Worm (Caenorhabditis elegans) whole organism, L1 larva: ENCODE data around the gene C15C8.6.
A peak's percentile ranks its signal among the peaks of the same experiment; 100 is the strongest.

Experiments
- C04F5.9 ChIP-seq: sonication (generic microtip); optimal IDR thresholded peaks from 2 replicates; lab custom pipeline; 2016; ENCODE audit warnings: missing genetic modification characterization, missing compliant biosample characterization
- F16B12.6 ChIP-seq: fragments of 150-350 bp; optimal IDR thresholded peaks from 2 replicates; lab custom pipeline; 2014; ENCODE audit warnings: missing biosample characterization, missing genetic modification characterization
- Y116A8C.19 ChIP-seq: sonication (generic microtip); optimal IDR thresholded peaks from 2 replicates; lab custom pipeline; 2016; ENCODE audit warnings: missing compliant biosample characterization, missing genetic modification characterization, borderline replicate concordance
- alr-1 ChIP-seq: fragments of 200-800 bp; sonication (Bioruptor generic); optimal IDR thresholded peaks from 2 replicates; lab custom pipeline; 2018; ENCODE audit warnings: borderline replicate concordance, mild to moderate bottlenecking, missing genetic modification characterization, missing compliant biosample characterization
- aly-2 ChIP-seq: fragments of 150-350 bp; optimal IDR thresholded peaks from 2 replicates; lab custom pipeline; 2014; ENCODE audit warnings: missing biosample characterization, missing genetic modification characterization
- ama-1 ChIP-seq: fragments of 150-350 bp; optimal IDR thresholded peaks from 2 replicates; lab custom pipeline; 2014
- blmp-1 ChIP-seq: fragments of 150-350 bp; optimal IDR thresholded peaks from 2 replicates; lab custom pipeline; 2014; ENCODE audit warnings: missing biosample characterization, missing genetic modification characterization
- ceh-63 ChIP-seq: fragments of 200-800 bp; sonication (Bioruptor generic); optimal IDR thresholded peaks from 2 replicates; lab custom pipeline; 2018; ENCODE audit warnings: mild to moderate bottlenecking, missing genetic modification characterization, missing compliant biosample characterization
- ceh-82 ChIP-seq, 3 experiments: fragments of 150-350 bp in 1 of 3; sonication (generic microtip) in 2 of 3; optimal IDR thresholded peaks; 2 replicates each; lab custom pipeline; 2014 to 2017; ENCODE audit warnings: missing biosample characterization in 3 of 3, missing genetic modification characterization in 3 of 3
- ceh-88 ChIP-seq: fragments of 200-800 bp; sonication (Bioruptor generic); IDR thresholded peaks from 2 replicates; pipeline ENCODE4 v1.3.6; 2022; ENCODE audit warnings: missing genetic modification characterization, missing compliant biosample characterization
- dpl-1 ChIP-seq, 3 experiments: fragments of 150-350 bp in 2 of 3; sonication (generic microtip) in 1 of 3; optimal IDR thresholded peaks; 2 replicates each; lab custom pipeline; 2014 to 2017; ENCODE audit warnings: missing biosample characterization in 3 of 3, missing genetic modification characterization in 3 of 3, missing genetic modification reagents in 3 of 3
- efl-1 ChIP-seq, 4 experiments: fragments of 150-350 bp; optimal IDR thresholded peaks in 3 of 4; peaks in 1 of 4; 1 replicate in 1 of 4; 2 replicates in 3 of 4; lab custom pipeline; 2014; ENCODE audit warnings: missing biosample characterization in 2 of 4, missing genetic modification characterization in 2 of 4, missing genetic modification reagents in 2 of 4
- elt-2 ChIP-seq: sonication (generic microtip); optimal IDR thresholded peaks from 2 replicates; lab custom pipeline; 2016; ENCODE audit warnings: missing genetic modification characterization, mild to moderate bottlenecking, inconsistent platforms, missing compliant biosample characterization, missing genetic modification reagents
- fkh-8 ChIP-seq: sonication (generic microtip); optimal IDR thresholded peaks from 2 replicates; lab custom pipeline; 2016; ENCODE audit warnings: mild to moderate bottlenecking, missing genetic modification characterization, missing compliant biosample characterization
- fos-1 ChIP-seq: fragments of 150-350 bp; optimal IDR thresholded peaks from 2 replicates; lab custom pipeline; 2014; ENCODE audit warnings: missing biosample characterization, missing genetic modification characterization
- grh-1 ChIP-seq: fragments of 200-800 bp; sonication (Bioruptor generic); IDR thresholded peaks from 2 replicates; pipeline ENCODE4 v1.3.6; 2022; ENCODE audit warnings: missing genetic modification reagents, missing genetic modification characterization, missing compliant biosample characterization
- hpl-2 ChIP-seq: fragments of 150-350 bp; optimal IDR thresholded peaks from 2 replicates; lab custom pipeline; 2014; ENCODE audit warnings: missing biosample characterization, missing genetic modification reagents, missing genetic modification characterization
- lin-13 ChIP-seq: fragments of 150-350 bp; optimal IDR thresholded peaks from 2 replicates; lab custom pipeline; 2014; ENCODE audit warnings: missing biosample characterization, missing genetic modification reagents, missing genetic modification characterization
- lin-15B ChIP-seq: fragments of 150-350 bp; sonication (generic microtip); optimal IDR thresholded peaks from 3 replicates; lab custom pipeline; 2014; ENCODE audit warnings: missing biosample characterization, missing genetic modification characterization
- lin-39 ChIP-seq: fragments of 150-350 bp; optimal IDR thresholded peaks from 2 replicates; lab custom pipeline; 2014; ENCODE audit warnings: missing biosample characterization, missing genetic modification reagents, missing genetic modification characterization
- lir-3 ChIP-seq: sonication (generic microtip); optimal IDR thresholded peaks from 2 replicates; lab custom pipeline; 2016; ENCODE audit warnings: mild to moderate bottlenecking, missing genetic modification characterization, moderate library complexity, missing compliant biosample characterization; ENCODE audit not compliant: poor library complexity
- mdl-1 ChIP-seq, 2 experiments: fragments of 150-350 bp; optimal IDR thresholded peaks; 2 replicates each; lab custom pipeline; 2014 to 2017; ENCODE audit warnings: missing biosample characterization in 2 of 2, missing genetic modification characterization in 2 of 2, inconsistent platforms in 1 of 2
- mef-2 ChIP-seq: fragments of 150-350 bp; optimal IDR thresholded peaks from 2 replicates; lab custom pipeline; 2014; ENCODE audit warnings: missing biosample characterization, missing genetic modification characterization
- nhr-11 ChIP-seq: fragments of 150-350 bp; optimal IDR thresholded peaks from 2 replicates; lab custom pipeline; 2014; ENCODE audit warnings: missing biosample characterization, missing genetic modification characterization
- nhr-12 ChIP-seq: sonication (generic microtip); optimal IDR thresholded peaks from 2 replicates; lab custom pipeline; 2017; ENCODE audit warnings: missing biosample characterization, missing genetic modification characterization
- nhr-237 ChIP-seq: fragments of 150-350 bp; optimal IDR thresholded peaks from 2 replicates; lab custom pipeline; 2014; ENCODE audit warnings: missing biosample characterization, missing genetic modification characterization
- nhr-28 ChIP-seq: fragments of 150-350 bp; optimal IDR thresholded peaks from 2 replicates; lab custom pipeline; 2014; ENCODE audit warnings: missing biosample characterization, missing genetic modification characterization
- nhr-71 ChIP-seq: sonication (generic microtip); optimal IDR thresholded peaks from 2 replicates; lab custom pipeline; 2016; ENCODE audit warnings: mild to moderate bottlenecking, missing genetic modification characterization, moderate library complexity, missing compliant biosample characterization
- nhr-76 ChIP-seq: sonication (generic microtip); optimal IDR thresholded peaks from 2 replicates; lab custom pipeline; 2017; ENCODE audit warnings: missing biosample characterization, missing genetic modification characterization
- nhr-77 ChIP-seq: fragments of 150-350 bp; optimal IDR thresholded peaks from 2 replicates; lab custom pipeline; 2014; ENCODE audit warnings: missing biosample characterization, missing genetic modification characterization
- nhr-84 ChIP-seq: sonication (generic microtip); optimal IDR thresholded peaks from 2 replicates; lab custom pipeline; 2017; ENCODE audit warnings: missing biosample characterization, missing genetic modification characterization
- nhr-90 ChIP-seq: sonication (generic microtip); optimal IDR thresholded peaks from 2 replicates; lab custom pipeline; 2016; ENCODE audit warnings: mild to moderate bottlenecking, missing genetic modification characterization, missing compliant biosample characterization; ENCODE audit not compliant: poor library complexity
- pax-3 ChIP-seq: fragments of 200-800 bp; sonication (Bioruptor generic); optimal IDR thresholded peaks from 2 replicates; lab custom pipeline; 2018; ENCODE audit warnings: mild to moderate bottlenecking, missing genetic modification characterization, moderate library complexity, missing compliant biosample characterization
- pqm-1 ChIP-seq: sonication (generic microtip); optimal IDR thresholded peaks from 3 replicates; lab custom pipeline; 2017; ENCODE audit warnings: missing biosample characterization, missing genetic modification characterization
- rnt-1 ChIP-seq: sonication (generic microtip); optimal IDR thresholded peaks from 2 replicates; lab custom pipeline; 2016; ENCODE audit warnings: mild to moderate bottlenecking, missing genetic modification characterization, moderate library complexity, missing compliant biosample characterization
- skn-1 ChIP-seq: fragments of 150-350 bp; optimal IDR thresholded peaks from 2 replicates; lab custom pipeline; 2014; ENCODE audit warnings: missing biosample characterization, missing genetic modification characterization
- tbx-2 ChIP-seq: sonication (generic microtip); optimal IDR thresholded peaks from 2 replicates; lab custom pipeline; 2016; ENCODE audit warnings: missing genetic modification characterization, missing compliant biosample characterization
- tlp-1 ChIP-seq: fragments of 150-350 bp; optimal IDR thresholded peaks from 2 replicates; lab custom pipeline; 2014; ENCODE audit warnings: missing biosample characterization, missing genetic modification characterization
- unc-130 ChIP-seq: fragments of 150-350 bp; optimal IDR thresholded peaks from 2 replicates; lab custom pipeline; 2017; ENCODE audit warnings: missing biosample characterization, missing genetic modification characterization, inconsistent platforms
- unc-30 ChIP-seq: sonication (generic microtip); optimal IDR thresholded peaks from 2 replicates; lab custom pipeline; 2017; ENCODE audit warnings: missing biosample characterization, missing genetic modification characterization
- unc-98 ChIP-seq: fragments of 200-800 bp; sonication (Bioruptor generic); IDR thresholded peaks from 2 replicates; pipeline ENCODE4 v1.3.6; 2022; ENCODE audit warnings: missing genetic modification characterization, missing compliant biosample characterization
- vab-15 ChIP-seq: sonication (generic microtip); optimal IDR thresholded peaks from 2 replicates; lab custom pipeline; 2017; ENCODE audit warnings: missing genotype, mild to moderate bottlenecking, missing genetic modification characterization, missing compliant biosample characterization
- zag-1 ChIP-seq: fragments of 150-350 bp; optimal IDR thresholded peaks from 2 replicates; lab custom pipeline; 2014; ENCODE audit warnings: missing biosample characterization, missing genetic modification characterization
- ztf-11 ChIP-seq, 2 experiments: sonication (generic microtip); optimal IDR thresholded peaks; 2 replicates each; lab custom pipeline; 2016 to 2017; ENCODE audit warnings: missing genetic modification characterization in 2 of 2, missing biosample characterization in 1 of 2, missing compliant biosample characterization in 1 of 2

Gene C15C8.6

ce11 chrV:12728062-12728665, 23.2 kb downstream of the C15C8.6 start, which contains the start of the genes rpl-28 and mrpl-49 (continued):
- TF ChIP-seq nhr-11 (no peak), pqm-1 (tag; lab: Kevin White, UChicago) (no peak), nhr-90 (peak; percentile 82), ztf-11 (tag; optimal IDR thresholded peaks at IDR 0.05; lab: Kevin White, UChicago) (peak in 1 of 2 experiments; percentile 41), dpl-1 (GFP tag; optimal IDR thresholded peaks at IDR 0.05; lab: Kevin White, UChicago) (peak; percentile 80 to 87 (median 83)), lin-13 (GFP tag; lab: Kevin White, UChicago) (peak; percentile 81), ceh-82 (tag; optimal IDR thresholded peaks at IDR 0.05; lab: Kevin White, UChicago) (peak; percentile 92 to 93 (median 93)), skn-1 (tag; lab: Kevin White, UChicago) (peak; percentile 93), lin-39 (peak; percentile 78), nhr-237 (tag; lab: Kevin White, UChicago) (peak; percentile 65), lin-15B (tag; lab: Kevin White, UChicago) (peak; percentile 98), efl-1 (optimal IDR thresholded peaks at IDR 0.05; lab: Kevin White, UChicago) (peak; percentile 86 to 87), efl-1 (GFP tag; optimal IDR thresholded peaks at IDR 0.05 in 1 of 2; lab: Kevin White, UChicago) (peak; percentile 84 to 98), nhr-76 (tag; lab: Kevin White, UChicago) (no peak), alr-1 (tag; lab: Kevin White, UChicago) (peak; percentile 1), aly-2 (peak; percentile 42), lir-3 (tag; lab: Kevin White, UChicago) (peak; percentile 71), mef-2 (tag; lab: Kevin White, UChicago) (peak; percentile 29), rnt-1 (peak; percentile 84), nhr-12 (tag; lab: Kevin White, UChicago) (no peak), C04F5.9 (tag; lab: Kevin White, UChicago) (peak; percentile 61), hpl-2 (GFP tag; lab: Kevin White, UChicago) (peak; percentile 23), fkh-8 (tag; lab: Kevin White, UChicago) (peak; percentile 94), nhr-71 (tag; lab: Kevin White, UChicago) (peak; percentile 91), vab-15 (no peak), elt-2 (tag; lab: Kevin White, UChicago) (peak; percentile 33), tbx-2 (tag; lab: Kevin White, UChicago) (peak; percentile 83), ceh-63 (GFP tag; lab: Kevin White, UChicago) (no peak), unc-98 (GFP tag; lab: Robert Waterston, UW) (no peak), unc-30 (tag; lab: Kevin White, UChicago) (no peak), F16B12.6 (tag; lab: Kevin White, UChicago) (peak; percentile 62), pax-3 (tag; lab: Kevin White, UChicago) (peak; percentile 86), zag-1 (peak; percentile 48), blmp-1 (tag; lab: Kevin White, UChicago) (peak; percentile 83)

- TF ChIP-seq lir-3 (tag; lab: Kevin White, UChicago) (no peak), ceh-88 (GFP tag; lab: Robert Waterston, UW) (no peak), Y116A8C.19 (no peak), fos-1 (no peak), grh-1 (GFP tag; lab: Robert Waterston, UW) (no peak), nhr-84 (tag; lab: Kevin White, UChicago) (no peak), efl-1 (optimal IDR thresholded peaks at IDR 0.05; lab: Kevin White, UChicago) (no peak), efl-1 (GFP tag; optimal IDR thresholded peaks at IDR 0.05 in 1 of 2; lab: Kevin White, UChicago) (no peak), nhr-77 (tag; lab: Kevin White, UChicago) (no peak), nhr-76 (tag; lab: Kevin White, UChicago) (no peak), nhr-12 (tag; lab: Kevin White, UChicago) (no peak), ama-1 (no peak), lin-39 (no peak), unc-130 (tag; lab: Kevin White, UChicago) (no peak), tbx-2 (tag; lab: Kevin White, UChicago) (no peak), zag-1 (no peak), tlp-1 (no peak), mdl-1 (tag; optimal IDR thresholded peaks at IDR 0.05; lab: Kevin White, UChicago) (no peak), nhr-28 (no peak)
Observed at ce11 chrV:12727104-12727637, 24.2 kb downstream of the C15C8.6 start, which contains the start of gene R11D1.13. TSS of gene R11D1.13 (plus strand) at chrV:12727154.
